Worm (Caenorhabditis elegans) whole organism, L4 larva: ENCODE results near the gene T25C12.3.

Source experiments
- dmd-9 ChIP-seq: fragments of 200-800 bp; sonication (Bioruptor generic); IDR thresholded peaks from 2 replicates; pipeline ENCODE4 v1.3.6; 2022; ENCODE audit warnings: missing genetic modification reagents, missing genetic modification characterization, missing compliant biosample characterization
- unc-62 ChIP-seq, 3 experiments: fragments of 150-350 bp in 1 of 3; sonication (generic microtip); optimal IDR thresholded peaks in 2 of 3; peaks in 1 of 3; 1 replicate in 1 of 3; 2 replicates in 2 of 3; lab custom pipeline; 2014 to 2017; ENCODE audit warnings: missing biosample characterization in 3 of 3, missing genetic modification characterization in 3 of 3, missing genetic modification reagents in 3 of 3, missing genotype in 1 of 3

DNA sequence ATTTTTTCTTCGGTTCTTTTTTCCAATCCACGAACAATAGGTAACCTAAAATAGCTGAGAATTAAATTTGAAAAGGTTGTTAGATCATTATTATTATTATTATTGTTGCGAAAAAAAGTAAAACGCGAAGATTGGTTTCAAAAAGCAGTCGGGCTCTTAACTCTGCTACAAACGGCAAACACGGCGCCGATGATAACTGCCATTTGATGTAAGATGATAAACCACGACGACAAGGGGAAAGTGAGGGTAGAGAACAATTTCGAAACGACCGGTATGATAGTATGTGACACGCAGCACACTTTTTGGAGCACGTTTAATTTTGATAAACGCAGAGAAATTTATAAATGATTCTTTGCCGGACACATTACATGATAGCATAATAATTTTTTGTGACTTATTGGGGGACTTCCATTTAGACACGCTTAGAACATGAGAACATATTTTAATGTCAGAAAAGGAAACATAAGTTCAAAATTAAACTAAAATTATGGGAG, 19.3 kb upstream of the T25C12.3 start, which contains the start of gene hpo-34:
- TF ChIP-seq dmd-9 (no peak), unc-62 (GFP tag; optimal IDR thresholded peaks at IDR 0.05 in 1 of 2; lab: Kevin White, UChicago) (no peak), unc-62 (tag; optimal IDR thresholded peaks at IDR 0.05; lab: Kevin White, UChicago) (no peak)
